Fruit fly (Drosophila melanogaster) whole organism, embryonic: Measurements from ENCODE around the gene CG8907.

Source experiments
- CG1529 ChIP-seq: fragments of 200-800 bp; sonication (Bioruptor generic); optimal IDR thresholded peaks from 3 replicates; lab custom pipeline; 2018; ENCODE audit warnings: missing biosample characterization, missing genetic modification characterization
- CG18262 ChIP-seq: fragments of 200-800 bp; optimal IDR thresholded peaks from 3 replicates; lab custom pipeline; 2019; ENCODE audit warnings: missing biosample characterization, mild to moderate bottlenecking, missing genetic modification characterization, moderate library complexity
- CG7745 ChIP-seq: fragments of 200-800 bp; sonication (Bioruptor generic); optimal IDR thresholded peaks from 2 replicates; lab custom pipeline; 2018; ENCODE audit warnings: missing biosample characterization, mild to moderate bottlenecking, missing genetic modification characterization, moderate library complexity
- dm ChIP-seq: fragments of 200-800 bp; sonication (Bioruptor generic); optimal IDR thresholded peaks from 3 replicates; lab custom pipeline; 2016; ENCODE audit warnings: missing biosample characterization, missing genetic modification characterization
- gsb-n ChIP-seq: fragments of 200-800 bp; sonication (Bioruptor generic); optimal IDR thresholded peaks from 3 replicates; lab custom pipeline; 2018; ENCODE audit warnings: missing biosample characterization, mild to moderate bottlenecking, missing genetic modification characterization
- tup ChIP-seq: fragments of 200-800 bp; sonication (Bioruptor generic); optimal IDR thresholded peaks from 2 replicates; lab custom pipeline; 2016; ENCODE audit warnings: missing biosample characterization, mild to moderate bottlenecking, missing genetic modification characterization, moderate library complexity

DNA sequence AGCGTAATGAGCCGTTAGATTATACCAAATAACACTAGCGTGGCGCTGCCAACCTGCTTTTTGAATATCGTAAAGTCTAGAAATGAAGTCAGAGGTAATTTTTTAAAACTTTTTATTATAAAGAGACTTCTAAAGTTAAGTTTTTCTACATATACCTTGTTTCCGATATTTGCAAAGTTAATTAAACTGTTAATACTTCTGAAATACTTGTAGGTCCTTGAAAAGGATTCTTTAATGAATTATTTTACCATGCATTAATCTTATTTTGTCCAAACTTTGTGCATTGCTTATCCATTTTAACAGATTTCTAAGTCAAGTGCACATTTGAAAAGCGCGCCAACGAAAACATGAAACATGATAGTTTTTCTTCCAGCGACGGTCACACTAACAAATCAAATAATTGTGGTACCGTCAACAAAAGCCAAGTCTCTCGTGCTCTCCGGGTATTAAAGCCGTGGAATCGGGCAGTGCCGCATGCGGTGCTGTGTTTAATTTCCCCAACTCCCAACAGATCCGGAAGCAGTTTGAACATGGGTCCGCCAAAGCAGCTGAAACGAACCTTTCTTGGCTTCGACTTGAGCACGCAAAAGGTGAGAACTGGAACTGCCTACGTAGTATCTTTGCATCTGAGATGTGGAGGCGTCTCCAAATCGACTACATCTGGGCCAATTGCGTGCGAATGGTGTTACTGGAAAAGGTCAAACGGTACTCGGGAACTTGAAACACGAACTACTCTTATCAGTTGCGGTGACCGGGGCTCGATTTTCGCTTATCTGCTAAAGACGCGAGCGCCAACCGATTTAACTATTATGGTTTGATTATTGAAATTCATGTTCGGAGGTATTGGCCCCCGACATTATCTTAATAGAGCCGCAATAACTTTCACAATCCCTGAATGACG lies 11.8 kb upstream of the CG8907 start, which contains the start of the genes EMC2A and CG3534:
- TF ChIP-seq dm: no peak
- TF ChIP-seq CG1529 (GFP tag; lab: Kevin White, UChicago): no peak
- TF ChIP-seq tup (GFP tag; lab: Kevin White, UChicago): no peak
- TF ChIP-seq CG18262 (tag; lab: Kevin White, UChicago): peak; percentile 49
- no peak for TF ChIP-seq gsb-n (tag; lab: Kevin White, UChicago)
- no peak for TF ChIP-seq CG7745 (tag; lab: Kevin White, UChicago)
